Fruit fly (Drosophila melanogaster) whole organism, pupa: ENCODE measurements around the gene Nf1.

ENCODE experiments used
- CG10348 ChIP-seq: fragments of 200-800 bp; sonication (Bioruptor generic); IDR thresholded peaks from 2 replicates; pipeline ENCODE4 v1.3.6; 2022; ENCODE audit warnings: missing biosample characterization, missing genetic modification characterization
- CG12605 ChIP-seq: fragments of 200-800 bp; sonication (Bioruptor generic); IDR thresholded peaks from 2 replicates; pipeline ENCODE4 v1.3.6; 2022; ENCODE audit warnings: missing biosample characterization, missing genetic modification characterization
- CG13204 ChIP-seq: fragments of 200-800 bp; sonication (Bioruptor generic); optimal IDR thresholded peaks from 2 replicates; lab custom pipeline; 2018; ENCODE audit warnings: missing biosample characterization, mild to moderate bottlenecking, missing genetic modification characterization, moderate library complexity
- CG14655 ChIP-seq: fragments of 200-800 bp; sonication (Bioruptor generic); optimal IDR thresholded peaks from 3 replicates; lab custom pipeline; 2017; ENCODE audit warnings: mild to moderate bottlenecking, missing biosample characterization, missing genetic modification reagents, missing genetic modification characterization
- CG15710 ChIP-seq: fragments of 200-800 bp; sonication (Bioruptor generic); optimal IDR thresholded peaks from 2 replicates; lab custom pipeline; 2018; ENCODE audit warnings: missing biosample characterization, mild to moderate bottlenecking, missing genetic modification characterization, moderate library complexity
- CG17806 ChIP-seq: fragments of 200-800 bp; sonication (Bioruptor generic); optimal IDR thresholded peaks from 2 replicates; lab custom pipeline; 2018; ENCODE audit warnings: missing biosample characterization, mild to moderate bottlenecking, missing genetic modification characterization, moderate library complexity
- CG32121 ChIP-seq: fragments of 200-800 bp; sonication (Bioruptor generic); IDR thresholded peaks from 2 replicates; pipeline ENCODE4 v1.3.6; 2022; ENCODE audit warnings: missing biosample characterization, missing genetic modification characterization
- CG34367 ChIP-seq: fragments of 200-800 bp; sonication (Bioruptor generic); optimal IDR thresholded peaks from 2 replicates; lab custom pipeline; 2018; ENCODE audit warnings: missing biosample characterization, mild to moderate bottlenecking, missing genetic modification characterization
- CG4496 ChIP-seq: fragments of 200-800 bp; sonication (Bioruptor generic); IDR thresholded peaks from 3 replicates; pipeline ENCODE4 v1.3.6; 2022; ENCODE audit warnings: missing biosample characterization, missing genetic modification characterization
- CG8159 ChIP-seq: fragments of 200-800 bp; sonication (Bioruptor generic); optimal IDR thresholded peaks from 3 replicates; lab custom pipeline; 2018; ENCODE audit warnings: missing biosample characterization, mild to moderate bottlenecking, missing genetic modification characterization, moderate library complexity
- CG8301 ChIP-seq: fragments of 200-800 bp; sonication (Bioruptor generic); optimal IDR thresholded peaks from 2 replicates; lab custom pipeline; 2018; ENCODE audit warnings: missing biosample characterization, mild to moderate bottlenecking, missing genetic modification characterization
- CG9948 ChIP-seq: fragments of 200-800 bp; sonication (Bioruptor generic); optimal IDR thresholded peaks from 2 replicates; lab custom pipeline; 2018; ENCODE audit warnings: missing biosample characterization, mild to moderate bottlenecking, missing genetic modification characterization, moderate library complexity
- D1 ChIP-seq: fragments of 200-800 bp; sonication (Bioruptor generic); optimal IDR thresholded peaks from 2 replicates; lab custom pipeline; 2018; ENCODE audit warnings: missing biosample characterization, mild to moderate bottlenecking, missing genetic modification characterization, moderate library complexity
- EcR ChIP-seq: fragments of 200-800 bp; sonication (Bioruptor generic); optimal IDR thresholded peaks from 3 replicates; lab custom pipeline; 2019; ENCODE audit warnings: missing biosample characterization, missing genetic modification characterization, mild to moderate bottlenecking, moderate library complexity, missing genetic modification reagents
- Ets98B ChIP-seq: fragments of 200-800 bp; sonication (Bioruptor generic); IDR thresholded peaks from 2 replicates; pipeline ENCODE4 v1.3.6; 2022; ENCODE audit warnings: missing biosample characterization, missing genetic modification characterization
- Pif1A ChIP-seq: fragments of 200-800 bp; sonication (Bioruptor generic); optimal IDR thresholded peaks from 3 replicates; lab custom pipeline; 2016; ENCODE audit warnings: missing biosample characterization, missing genetic modification characterization
- Pif1B ChIP-seq: fragments of 200-800 bp; sonication (Bioruptor generic); optimal IDR thresholded peaks from 3 replicates; lab custom pipeline; 2016; ENCODE audit warnings: missing biosample characterization, missing genetic modification characterization
- Snoo ChIP-seq: fragments of 200-800 bp; sonication (Bioruptor generic); optimal IDR thresholded peaks from 3 replicates; lab custom pipeline; 2017; ENCODE audit warnings: missing biosample characterization, mild to moderate bottlenecking, missing genetic modification characterization, inconsistent platforms
- fd96Ca ChIP-seq: fragments of 200-800 bp; sonication (Bioruptor generic); IDR thresholded peaks from 3 replicates; pipeline ENCODE4 v1.3.6; 2022; ENCODE audit warnings: missing biosample characterization, missing genetic modification characterization
- gl ChIP-seq: fragments of 200-800 bp; sonication (Bioruptor generic); optimal IDR thresholded peaks from 2 replicates; lab custom pipeline; 2018; ENCODE audit warnings: missing biosample characterization, mild to moderate bottlenecking, missing genetic modification characterization
- rn ChIP-seq: fragments of 200-800 bp; sonication (Bioruptor generic); IDR thresholded peaks from 2 replicates; pipeline ENCODE4 v1.3.6; 2022; ENCODE audit warnings: missing biosample characterization, missing genetic modification characterization

Nf1 gene

dm6 chr3R:26034643-26035368 lies 52.0 kb downstream of the Nf1 start:
- no peak for TF ChIP-seq CG32121 (GFP tag; lab: Robert Waterston, UW)
- TF ChIP-seq CG9948 (tag; lab: Kevin White, UChicago) = no peak
- no peak for TF ChIP-seq Pif1A (GFP tag; lab: Kevin White, UChicago)
- no peak for TF ChIP-seq CG10348
- TF ChIP-seq Pif1B (GFP tag; lab: Kevin White, UChicago) = no peak
- TF ChIP-seq CG4496 (GFP tag; lab: Robert Waterston, UW) = no peak
- TF ChIP-seq CG15710 (tag; lab: Kevin White, UChicago) = no peak
- TF ChIP-seq CG13204 (GFP tag; lab: Kevin White, UChicago) = peak; percentile 14
- TF ChIP-seq D1 (tag; lab: Kevin White, UChicago) = no peak
- TF ChIP-seq rn (GFP tag; lab: Robert Waterston, UW) = no peak
- TF ChIP-seq CG14655 = no peak
- no peak for TF ChIP-seq CG8159 (tag; lab: Kevin White, UChicago)
- no peak for TF ChIP-seq Ets98B (GFP tag; lab: Robert Waterston, UW)
- peak; percentile 1 for TF ChIP-seq Snoo
- TF ChIP-seq CG12605 (GFP tag; lab: Robert Waterston, UW) = no peak
- no peak for TF ChIP-seq fd96Ca
- TF ChIP-seq CG34367 (tag; lab: Kevin White, UChicago) = no peak
- peak; percentile 0 for TF ChIP-seq EcR (GFP tag; lab: Kevin White, UChicago)
- TF ChIP-seq CG17806 = no peak
- no peak for TF ChIP-seq CG8301 (tag; lab: Kevin White, UChicago)

DNA sequence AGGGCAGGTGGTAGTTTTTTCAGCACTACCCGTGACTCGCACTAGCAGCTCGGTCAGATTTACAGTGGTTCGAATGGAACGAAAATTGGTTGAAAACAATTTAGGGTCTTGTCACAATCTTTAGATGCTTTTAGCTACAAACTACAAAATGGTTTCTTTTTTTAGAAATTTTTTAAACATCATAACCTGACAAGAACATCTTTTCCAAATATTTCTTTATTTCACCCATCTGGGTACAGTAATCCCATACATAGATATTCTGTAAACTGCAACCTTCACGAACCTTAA lies 52.5 kb downstream of the Nf1 start:
- TF ChIP-seq CG4496 (GFP tag; lab: Robert Waterston, UW) (no peak), CG13204 (GFP tag; lab: Kevin White, UChicago) (no peak), CG8301 (tag; lab: Kevin White, UChicago) (no peak), CG9948 (tag; lab: Kevin White, UChicago) (no peak), D1 (tag; lab: Kevin White, UChicago) (no peak), Pif1B (GFP tag; lab: Kevin White, UChicago) (no peak), CG8159 (tag; lab: Kevin White, UChicago) (no peak), rn (GFP tag; lab: Robert Waterston, UW) (no peak), gl (tag; lab: Kevin White, UChicago) (no peak), EcR (GFP tag; lab: Kevin White, UChicago) (no peak), CG17806 (no peak), Ets98B (GFP tag; lab: Robert Waterston, UW) (no peak), CG34367 (tag; lab: Kevin White, UChicago) (no peak)
- TF ChIP-seq, all 21 proteins: peak for 0

DNA sequence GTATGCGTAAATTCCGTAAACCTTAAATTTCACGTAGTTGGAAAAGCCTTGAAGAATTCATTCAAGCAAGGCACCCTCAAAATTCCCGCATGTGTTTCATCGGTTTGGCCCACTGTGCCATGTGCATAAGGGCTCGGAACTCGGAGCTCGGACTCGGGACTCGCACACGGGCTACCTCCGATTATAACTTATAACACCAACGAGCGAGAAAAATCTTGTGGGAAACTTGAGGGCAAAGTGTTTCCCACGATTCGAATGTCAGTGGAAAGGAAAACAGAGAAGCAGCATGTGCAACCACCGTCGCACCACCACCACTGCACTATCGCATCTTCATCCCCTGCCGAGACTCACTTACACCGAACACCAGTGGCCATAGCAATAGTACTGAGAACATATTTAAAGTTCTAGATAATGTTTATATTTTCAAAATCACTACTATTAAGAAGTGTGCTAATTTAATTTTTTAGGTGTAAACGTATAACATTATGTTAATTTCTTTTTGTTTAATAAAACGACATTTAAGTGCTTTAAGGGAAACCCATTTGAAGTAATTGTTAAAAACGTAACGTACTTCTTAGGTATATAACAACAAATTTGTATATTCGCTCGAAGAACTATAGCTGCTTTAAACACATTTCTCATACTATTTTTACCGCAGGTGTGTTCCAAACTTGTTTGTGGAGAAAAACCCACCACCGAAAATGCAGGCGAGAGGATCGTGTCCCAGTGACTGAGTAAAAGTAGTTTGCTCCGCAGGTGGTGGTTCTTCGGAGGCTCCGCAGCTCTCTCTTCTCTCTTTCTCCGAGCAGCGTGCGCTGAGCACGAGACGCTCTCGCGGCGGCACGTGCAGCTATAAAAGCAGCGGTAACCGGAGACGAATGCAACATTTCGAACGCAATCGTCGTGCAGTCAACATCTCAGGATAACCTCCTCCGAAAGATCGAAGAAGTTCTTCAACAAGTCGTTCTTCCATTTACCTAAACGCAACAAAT lies 53.6 kb downstream of the Nf1 start:
- no peak for TF ChIP-seq CG10348
- 0 out of 2 replicates have a peak, but pooled peaks have one; percentile 28 for TF ChIP-seq rn (GFP tag; lab: Robert Waterston, UW)
- TF ChIP-seq CG8159 (tag; lab: Kevin White, UChicago) = peak; percentile 96
- peak; percentile 84 for TF ChIP-seq gl (tag; lab: Kevin White, UChicago)
- TF ChIP-seq Pif1A (GFP tag; lab: Kevin White, UChicago) = peak; percentile 91
- TF ChIP-seq Snoo = peak; percentile 88
- peak; percentile 90 for TF ChIP-seq Pif1B (GFP tag; lab: Kevin White, UChicago)
- no peak for TF ChIP-seq fd96Ca
- TF ChIP-seq CG17806 = peak; percentile 91
- peak; percentile 95 for TF ChIP-seq CG15710 (tag; lab: Kevin White, UChicago)
- TF ChIP-seq CG34367 (tag; lab: Kevin White, UChicago) = peak; percentile 87
- TF ChIP-seq CG12605 (GFP tag; lab: Robert Waterston, UW) = peak; percentile 53
- peak; percentile 36; the same call in 1 of the 2 replicates for TF ChIP-seq CG32121 (GFP tag; lab: Robert Waterston, UW)
- peak; percentile 89 for TF ChIP-seq CG4496 (GFP tag; lab: Robert Waterston, UW)
- peak; percentile 90 for TF ChIP-seq D1 (tag; lab: Kevin White, UChicago)
- TF ChIP-seq CG13204 (GFP tag; lab: Kevin White, UChicago) = peak; percentile 78
- TF ChIP-seq CG9948 (tag; lab: Kevin White, UChicago) = peak; percentile 90
- peak; percentile 20; the same call in 1 of the 2 replicates for TF ChIP-seq Ets98B (GFP tag; lab: Robert Waterston, UW)
- TF ChIP-seq EcR (GFP tag; lab: Kevin White, UChicago) = peak; percentile 14
- peak; percentile 92 for TF ChIP-seq CG8301 (tag; lab: Kevin White, UChicago)
- TF ChIP-seq CG14655 = peak; percentile 91

- no peak for TF ChIP-seq CG4496 (GFP tag; lab: Robert Waterston, UW)
- TF ChIP-seq fd96Ca = no peak
- no peak for TF ChIP-seq gl (tag; lab: Kevin White, UChicago)
- no peak for TF ChIP-seq CG8159 (tag; lab: Kevin White, UChicago)
- no peak for TF ChIP-seq CG17806
- TF ChIP-seq CG8301 (tag; lab: Kevin White, UChicago) = no peak
- no peak for TF ChIP-seq CG13204 (GFP tag; lab: Kevin White, UChicago)
- no peak for TF ChIP-seq Snoo
- TF ChIP-seq Pif1B (GFP tag; lab: Kevin White, UChicago) = no peak
- no peak for TF ChIP-seq CG34367 (tag; lab: Kevin White, UChicago)
- TF ChIP-seq CG9948 (tag; lab: Kevin White, UChicago) = no peak
- no peak for TF ChIP-seq CG14655
- TF ChIP-seq CG15710 (tag; lab: Kevin White, UChicago) = no peak
- no peak for TF ChIP-seq EcR (GFP tag; lab: Kevin White, UChicago)
- no peak for TF ChIP-seq CG10348
- TF ChIP-seq CG32121 (GFP tag; lab: Robert Waterston, UW) = no peak
- TF ChIP-seq D1 (tag; lab: Kevin White, UChicago) = no peak
Observed at dm6 chr3R:26037899-26038298, 55.1 kb downstream of the Nf1 start.
